Comparison of ENCODE assay signal across 1 fruit fly cellular context in the genomic region with DNA sequence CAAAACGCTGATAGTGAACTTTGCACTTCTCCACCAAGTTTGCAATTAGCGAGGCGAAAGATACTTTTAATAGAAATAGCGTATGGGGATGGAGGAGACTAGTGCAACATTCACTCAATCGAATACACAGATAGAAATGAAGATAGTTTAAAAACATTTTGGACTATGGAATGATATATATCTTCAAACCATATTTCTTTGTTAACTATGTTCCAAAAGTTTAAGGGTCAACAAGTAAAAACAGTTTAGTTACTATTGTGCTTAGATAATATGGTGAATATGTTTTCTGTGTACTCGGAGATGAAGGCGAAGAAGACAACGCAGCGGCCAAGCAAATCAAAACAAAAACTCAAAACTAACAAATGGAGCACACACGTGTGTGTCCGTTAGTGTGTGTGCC.
TF ChIP-seq lines count a peak whose summit lies in the region.

No protein-coding gene starts in this region.

TF ChIP-seq in whole organism, embryonic, 481 proteins besides CTCF, POLR2A, EP300 and RAD21 (continued from another document and continues in another):
- TF ChIP-seq gcm2 (GFP tag; optimal IDR thresholded peaks at IDR 0.05; lab: Kevin White, UChicago): no peak
- no peak for TF ChIP-seq fd102C (GFP tag; optimal IDR thresholded peaks at IDR 0.05; lab: Kevin White, UChicago)
- peak; percentile 73 for TF ChIP-seq dmrt99B (tag; optimal IDR thresholded peaks at IDR 0.05; lab: Kevin White, UChicago)
- TF ChIP-seq sr (GFP tag; IDR thresholded peaks at IDR 0.05; lab: Robert Waterston, UW): no peak
- TF ChIP-seq BtbVII (GFP tag; optimal IDR thresholded peaks at IDR 0.05; lab: Kevin White, UChicago): peak; percentile 3
- no peak for TF ChIP-seq chn (GFP tag; optimal IDR thresholded peaks at IDR 0.05; lab: Kevin White, UChicago)
- TF ChIP-seq CG17361 (GFP tag; IDR thresholded peaks at IDR 0.05; lab: Robert Waterston, UW): no peak; the same call in 1 of the 3 replicates
- TF ChIP-seq CG13296 (GFP tag; optimal IDR thresholded peaks at IDR 0.05; lab: Kevin White, UChicago): no peak
- TF ChIP-seq ato (GFP tag; IDR thresholded peaks at IDR 0.05; lab: Robert Waterston, UW; ENCODE audit: partially characterized antibody): no peak
- TF ChIP-seq CG11247 (GFP tag; IDR thresholded peaks at IDR 0.05; lab: Robert Waterston, UW): 0 out of 2 replicates have a peak, but pooled peaks have one; percentile 16
- no peak for TF ChIP-seq CG9609 (GFP tag; optimal IDR thresholded peaks at IDR 0.05; lab: Kevin White, UChicago)
- no peak for TF ChIP-seq Dll (GFP tag; IDR thresholded peaks at IDR 0.05; lab: Robert Waterston, UW; ENCODE audit: partially characterized antibody)
- TF ChIP-seq CG7963 (GFP tag; IDR thresholded peaks at IDR 0.05; lab: Robert Waterston, UW; ENCODE audit: partially characterized antibody): no peak
- no peak for TF ChIP-seq CG7745 (tag; optimal IDR thresholded peaks at IDR 0.05; lab: Kevin White, UChicago)
- TF ChIP-seq CG1233 (GFP tag; optimal IDR thresholded peaks at IDR 0.05; lab: Kevin White, UChicago): peak; percentile 10
- TF ChIP-seq stwl (tag; optimal IDR thresholded peaks at IDR 0.05; lab: Kevin White, UChicago): no peak
- peak; percentile 17; the same call in 1 of the 2 replicates for TF ChIP-seq sob (GFP tag; IDR thresholded peaks at IDR 0.05; lab: Robert Waterston, UW)
- TF ChIP-seq CG43689 (GFP tag; IDR thresholded peaks at IDR 0.05; lab: Robert Waterston, UW): no peak
- TF ChIP-seq tio (GFP tag; optimal IDR thresholded peaks at IDR 0.05; lab: Kevin White, UChicago): no peak
- TF ChIP-seq CG8924 (tag; optimal IDR thresholded peaks at IDR 0.05; lab: Kevin White, UChicago): peak; percentile 39
- TF ChIP-seq Doc2 (GFP tag; IDR thresholded peaks at IDR 0.05; lab: Robert Waterston, UW): no peak
- no peak for TF ChIP-seq GATAe (GFP tag; conservative IDR thresholded peaks at IDR 0.05; lab: Robert Waterston, UW)
- no peak for TF ChIP-seq grn (GFP tag; optimal IDR thresholded peaks at IDR 0.05; lab: Kevin White, UChicago)
- TF ChIP-seq NFAT (GFP tag; IDR thresholded peaks at IDR 0.05; lab: Robert Waterston, UW): 0 out of 2 replicates have a peak, but pooled peaks have one; percentile 30
- TF ChIP-seq CG1792 (GFP tag; optimal IDR thresholded peaks at IDR 0.05; lab: Kevin White, UChicago): no peak
- TF ChIP-seq Awh (GFP tag; IDR thresholded peaks at IDR 0.05; lab: Robert Waterston, UW): peak; percentile 64; the same call in 1 of the 2 replicates
- peak; percentile 17; the same call in 1 of the 2 replicates for TF ChIP-seq sens-2 (GFP tag; IDR thresholded peaks at IDR 0.05; lab: Robert Waterston, UW)
- TF ChIP-seq Ravus (GFP tag; IDR thresholded peaks at IDR 0.05; lab: Robert Waterston, UW): no peak
- TF ChIP-seq twi (tag; optimal IDR thresholded peaks at IDR 0.05; lab: Kevin White, UChicago): no peak
- no peak for TF ChIP-seq lbe (GFP tag; optimal IDR thresholded peaks at IDR 0.05; lab: Kevin White, UChicago)
- TF ChIP-seq Nf-YC (tag; optimal IDR thresholded peaks at IDR 0.05; lab: Kevin White, UChicago): no peak
- no peak for TF ChIP-seq CG10543 (GFP tag; optimal IDR thresholded peaks at IDR 0.05; lab: Kevin White, UChicago)
- TF ChIP-seq Abd-B (GFP tag; optimal IDR thresholded peaks at IDR 0.05; lab: Kevin White, UChicago): no peak
- no peak for TF ChIP-seq Six4 (GFP tag; optimal IDR thresholded peaks at IDR 0.05; lab: Kevin White, UChicago)
- TF ChIP-seq zfh2 (GFP tag; optimal IDR thresholded peaks at IDR 0.05; lab: Kevin White, UChicago): no peak
- no peak for TF ChIP-seq tx (GFP tag; optimal IDR thresholded peaks at IDR 0.05; lab: Kevin White, UChicago)
- TF ChIP-seq row (GFP tag; IDR thresholded peaks at IDR 0.05; lab: Robert Waterston, UW): peak; percentile 62
- no peak for TF ChIP-seq MBD-R2 (GFP tag; IDR thresholded peaks at IDR 0.05; lab: Robert Waterston, UW)
- TF ChIP-seq Sin3A (optimal IDR thresholded peaks at IDR 0.05; lab: Kevin White, UChicago): no peak
- peak; percentile 12 for TF ChIP-seq CG13123 (GFP tag; optimal IDR thresholded peaks at IDR 0.05; lab: Kevin White, UChicago)
- no peak for TF ChIP-seq trh (GFP tag; optimal IDR thresholded peaks at IDR 0.05; lab: Kevin White, UChicago)
- no peak for TF ChIP-seq Sry-δ (GFP tag; optimal IDR thresholded peaks at IDR 0.05; lab: Kevin White, UChicago)
- no peak for TF ChIP-seq Mad (GFP tag; optimal IDR thresholded peaks at IDR 0.05; lab: Kevin White, UChicago)
- no peak for TF ChIP-seq CG7556 (GFP tag; optimal IDR thresholded peaks at IDR 0.05; lab: Kevin White, UChicago)
- TF ChIP-seq dimm (GFP tag; IDR thresholded peaks at IDR 0.05; lab: Robert Waterston, UW): no peak
- TF ChIP-seq CG4854 (GFP tag; optimal IDR thresholded peaks at IDR 0.05; lab: Kevin White, UChicago): no peak
- TF ChIP-seq Mes4 (GFP tag; optimal IDR thresholded peaks at IDR 0.05; lab: Kevin White, UChicago): no peak
- TF ChIP-seq CG11695 (GFP tag; IDR thresholded peaks at IDR 0.05; lab: Robert Waterston, UW): peak; percentile 26; the same call in 1 of the 3 replicates
- TF ChIP-seq D (optimal IDR thresholded peaks at IDR 0.05; lab: Kevin White, UChicago): no peak
- peak; percentile 10 for TF ChIP-seq D (GFP tag; optimal IDR thresholded peaks at IDR 0.05; lab: Kevin White, UChicago)
- TF ChIP-seq CG13624 (GFP tag; optimal IDR thresholded peaks at IDR 0.05; lab: Kevin White, UChicago): no peak
- TF ChIP-seq her (GFP tag; optimal IDR thresholded peaks at IDR 0.05; lab: Kevin White, UChicago): no peak
- no peak for TF ChIP-seq pho (GFP tag; optimal IDR thresholded peaks at IDR 0.05; lab: Kevin White, UChicago)
- TF ChIP-seq jigr1 (GFP tag; IDR thresholded peaks at IDR 0.05; lab: Robert Waterston, UW): peak; percentile 42; the same call in 2 of the 3 replicates
- TF ChIP-seq CG18476 (GFP tag; optimal IDR thresholded peaks at IDR 0.05; lab: Kevin White, UChicago): no peak
- no peak for TF ChIP-seq CG10431 (GFP tag; optimal IDR thresholded peaks at IDR 0.05; lab: Kevin White, UChicago)
- TF ChIP-seq CG4707 (GFP tag; optimal IDR thresholded peaks at IDR 0.05; lab: Kevin White, UChicago): no peak
- TF ChIP-seq CG10654 (GFP tag; optimal IDR thresholded peaks at IDR 0.05; lab: Kevin White, UChicago): peak; percentile 3
- TF ChIP-seq mam (GFP tag; optimal IDR thresholded peaks at IDR 0.05; lab: Kevin White, UChicago): peak; percentile 4
- TF ChIP-seq ac (GFP tag; optimal IDR thresholded peaks at IDR 0.05; lab: Kevin White, UChicago): no peak
- no peak for TF ChIP-seq CG3065 (GFP tag; optimal IDR thresholded peaks at IDR 0.05; lab: Kevin White, UChicago)
- peak; percentile 9 for TF ChIP-seq CG12659 (GFP tag; optimal IDR thresholded peaks at IDR 0.05; lab: Kevin White, UChicago)
- TF ChIP-seq corto (GFP tag; optimal IDR thresholded peaks at IDR 0.05; lab: Kevin White, UChicago): no peak
- peak; percentile 40; the same call in 1 of the 2 replicates for TF ChIP-seq CG9932 (GFP tag; IDR thresholded peaks at IDR 0.05; lab: Robert Waterston, UW)
- TF ChIP-seq CG10979 (tag; optimal IDR thresholded peaks at IDR 0.05; lab: Kevin White, UChicago): peak; percentile 65
- no peak for TF ChIP-seq CHES-1-like (GFP tag; optimal IDR thresholded peaks at IDR 0.05; lab: Kevin White, UChicago)
- TF ChIP-seq Antp (GFP tag; optimal IDR thresholded peaks at IDR 0.05; lab: Kevin White, UChicago): peak; percentile 6
- no peak for TF ChIP-seq CG3838 (GFP tag; optimal IDR thresholded peaks at IDR 0.05; lab: Kevin White, UChicago)
- TF ChIP-seq zfh1 (GFP tag; IDR thresholded peaks at IDR 0.05; lab: Robert Waterston, UW): peak; percentile 58; the same call in 2 of the 3 replicates
- peak; percentile 21 for TF ChIP-seq CG9817 (tag; optimal IDR thresholded peaks at IDR 0.05; lab: Kevin White, UChicago)
- no peak for TF ChIP-seq CG10565 (GFP tag; optimal IDR thresholded peaks at IDR 0.05; lab: Kevin White, UChicago)
- peak; percentile 33 for TF ChIP-seq CG14710 (tag; optimal IDR thresholded peaks at IDR 0.05; lab: Kevin White, UChicago)
- no peak for TF ChIP-seq tll (GFP tag; optimal IDR thresholded peaks at IDR 0.05; lab: Kevin White, UChicago)
- TF ChIP-seq danr (GFP tag; IDR thresholded peaks at IDR 0.05; lab: Robert Waterston, UW): no peak
- no peak for TF ChIP-seq CG34224 (GFP tag; IDR thresholded peaks at IDR 0.05; lab: Robert Waterston, UW; ENCODE audit: partially characterized antibody)
- peak; percentile 59; the same call in 1 of the 2 replicates for TF ChIP-seq ranshi (GFP tag; IDR thresholded peaks at IDR 0.05; lab: Robert Waterston, UW)
- TF ChIP-seq tna (GFP tag; IDR thresholded peaks at IDR 0.05; lab: Robert Waterston, UW; ENCODE audit: partially characterized antibody): no peak
- TF ChIP-seq p53 (GFP tag; optimal IDR thresholded peaks at IDR 0.05; lab: Kevin White, UChicago): no peak
- TF ChIP-seq CG7271 (tag; optimal IDR thresholded peaks at IDR 0.05; lab: Kevin White, UChicago): no peak
- no peak for TF ChIP-seq CG7928 (GFP tag; optimal IDR thresholded peaks at IDR 0.05; lab: Kevin White, UChicago)
- peak; percentile 52 for TF ChIP-seq CG12391 (tag; optimal IDR thresholded peaks at IDR 0.05; lab: Kevin White, UChicago)
- TF ChIP-seq CG10959 (GFP tag; IDR thresholded peaks at IDR 0.05; lab: Robert Waterston, UW): no peak
- TF ChIP-seq HLH3B (GFP tag; IDR thresholded peaks at IDR 0.05; lab: Robert Waterston, UW): peak; percentile 49
- no peak for TF ChIP-seq Usf (GFP tag; optimal IDR thresholded peaks at IDR 0.05; lab: Kevin White, UChicago)
- no peak for TF ChIP-seq Dad (GFP tag; optimal IDR thresholded peaks at IDR 0.05; lab: Kevin White, UChicago)
- TF ChIP-seq en (GFP tag; optimal IDR thresholded peaks at IDR 0.05; lab: Kevin White, UChicago): no peak
- TF ChIP-seq nmo (GFP tag; optimal IDR thresholded peaks at IDR 0.05; lab: Kevin White, UChicago): peak; percentile 66
- no peak for TF ChIP-seq Hmx (GFP tag; optimal IDR thresholded peaks at IDR 0.05; lab: Kevin White, UChicago)
- no peak for TF ChIP-seq seq (GFP tag; IDR thresholded peaks at IDR 0.05; lab: Robert Waterston, UW)
- TF ChIP-seq CG2678 (tag; optimal IDR thresholded peaks at IDR 0.05; lab: Kevin White, UChicago): peak; percentile 68
- TF ChIP-seq nom (GFP tag; optimal IDR thresholded peaks at IDR 0.05; lab: Kevin White, UChicago): no peak
- no peak for TF ChIP-seq CG5180 (GFP tag; optimal IDR thresholded peaks at IDR 0.05; lab: Kevin White, UChicago)
- TF ChIP-seq trem (tag; optimal IDR thresholded peaks at IDR 0.05; lab: Kevin White, UChicago): peak; percentile 20
- no peak for TF ChIP-seq maf-S (GFP tag; optimal IDR thresholded peaks at IDR 0.05; lab: Kevin White, UChicago)
- TF ChIP-seq Elba2 (GFP tag; optimal IDR thresholded peaks at IDR 0.05; lab: Kevin White, UChicago): no peak
- peak; percentile 11; the same call in 1 of the 2 replicates for TF ChIP-seq E2f1 (GFP tag; IDR thresholded peaks at IDR 0.05; lab: Robert Waterston, UW)
- no peak for TF ChIP-seq abd-A (tag; optimal IDR thresholded peaks at IDR 0.05; lab: Kevin White, UChicago)
- TF ChIP-seq CG18011 (GFP tag; optimal IDR thresholded peaks at IDR 0.05; lab: Kevin White, UChicago): no peak
- no peak for TF ChIP-seq ro (GFP tag; IDR thresholded peaks at IDR 0.05; lab: Robert Waterston, UW)
- TF ChIP-seq Dref (GFP tag; IDR thresholded peaks at IDR 0.05; lab: Robert Waterston, UW): no peak
- no peak for TF ChIP-seq Side (GFP tag; optimal IDR thresholded peaks at IDR 0.05; lab: Kevin White, UChicago)
- TF ChIP-seq E2f2 (GFP tag; IDR thresholded peaks at IDR 0.05; lab: Robert Waterston, UW): peak; percentile 7; the same call in 1 of the 2 replicates
- peak; percentile 15 for TF ChIP-seq CG4820 (GFP tag; optimal IDR thresholded peaks at IDR 0.05; lab: Kevin White, UChicago)
- no peak for TF ChIP-seq CG6175 (GFP tag; IDR thresholded peaks at IDR 0.05; lab: Robert Waterston, UW)
- TF ChIP-seq crol (GFP tag; IDR thresholded peaks at IDR 0.05; lab: Robert Waterston, UW): no peak
- no peak for TF ChIP-seq crp (GFP tag; optimal IDR thresholded peaks at IDR 0.05; lab: Kevin White, UChicago)
- no peak for TF ChIP-seq CG6854 (GFP tag; optimal IDR thresholded peaks at IDR 0.05; lab: Kevin White, UChicago)
- no peak for TF ChIP-seq sima (GFP tag; optimal IDR thresholded peaks at IDR 0.05; lab: Kevin White, UChicago)
- no peak for TF ChIP-seq Hmr (GFP tag; optimal IDR thresholded peaks at IDR 0.05; lab: Kevin White, UChicago)
- TF ChIP-seq jumu (GFP tag; optimal IDR thresholded peaks at IDR 0.05; lab: Kevin White, UChicago): peak; percentile 21
- peak; percentile 79 for TF ChIP-seq Sox102F (GFP tag; optimal IDR thresholded peaks at IDR 0.05; lab: Kevin White, UChicago)
- no peak for TF ChIP-seq CG31388 (GFP tag; optimal IDR thresholded peaks at IDR 0.05; lab: Kevin White, UChicago)
- peak; percentile 44 for TF ChIP-seq CG4424 (GFP tag; optimal IDR thresholded peaks at IDR 0.05; lab: Kevin White, UChicago)
- TF ChIP-seq shn (GFP tag; optimal IDR thresholded peaks at IDR 0.05; lab: Kevin White, UChicago): no peak
- peak; percentile 26 for TF ChIP-seq Sox100B (GFP tag; optimal IDR thresholded peaks at IDR 0.05; lab: Kevin White, UChicago)
- no peak for TF ChIP-seq tup (GFP tag; optimal IDR thresholded peaks at IDR 0.05; lab: Kevin White, UChicago)
- no peak for TF ChIP-seq CG16815 (GFP tag; optimal IDR thresholded peaks at IDR 0.05; lab: Kevin White, UChicago)
- TF ChIP-seq CG13424 (tag; optimal IDR thresholded peaks at IDR 0.05; lab: Kevin White, UChicago): peak; percentile 54
- TF ChIP-seq vnd (GFP tag; IDR thresholded peaks at IDR 0.05; lab: Robert Waterston, UW; ENCODE audit: partially characterized antibody): no peak
- peak; percentile 1 to 73 for TF ChIP-seq bsh (GFP tag; optimal IDR thresholded peaks at IDR 0.05; lab: Kevin White, UChicago)
- TF ChIP-seq run (tag; optimal IDR thresholded peaks at IDR 0.05; lab: Kevin White, UChicago): no peak
- TF ChIP-seq zen (tag; optimal IDR thresholded peaks at IDR 0.05; lab: Kevin White, UChicago): no peak
- no peak for TF ChIP-seq wdn (GFP tag; IDR thresholded peaks at IDR 0.05; lab: Robert Waterston, UW)
- no peak for TF ChIP-seq scrt (GFP tag; optimal IDR thresholded peaks at IDR 0.05; lab: Kevin White, UChicago)
- TF ChIP-seq ems (GFP tag; optimal IDR thresholded peaks at IDR 0.05; lab: Kevin White, UChicago): no peak
- TF ChIP-seq CG10366 (GFP tag; IDR thresholded peaks at IDR 0.05; lab: Robert Waterston, UW): peak; percentile 49
- TF ChIP-seq caup (GFP tag; optimal IDR thresholded peaks at IDR 0.05; lab: Kevin White, UChicago; ENCODE audit: severe bottlenecking): no peak
- TF ChIP-seq CG4730 (GFP tag; IDR thresholded peaks at IDR 0.05; lab: Robert Waterston, UW): no peak
- no peak for TF ChIP-seq MESR4 (GFP tag; optimal IDR thresholded peaks at IDR 0.05; lab: Kevin White, UChicago)
- TF ChIP-seq CG11696 (GFP tag; IDR thresholded peaks at IDR 0.05; lab: Robert Waterston, UW): no peak
